Fruit fly (Drosophila melanogaster): ENCODE measurements around the gene HGTX.

DNA sequence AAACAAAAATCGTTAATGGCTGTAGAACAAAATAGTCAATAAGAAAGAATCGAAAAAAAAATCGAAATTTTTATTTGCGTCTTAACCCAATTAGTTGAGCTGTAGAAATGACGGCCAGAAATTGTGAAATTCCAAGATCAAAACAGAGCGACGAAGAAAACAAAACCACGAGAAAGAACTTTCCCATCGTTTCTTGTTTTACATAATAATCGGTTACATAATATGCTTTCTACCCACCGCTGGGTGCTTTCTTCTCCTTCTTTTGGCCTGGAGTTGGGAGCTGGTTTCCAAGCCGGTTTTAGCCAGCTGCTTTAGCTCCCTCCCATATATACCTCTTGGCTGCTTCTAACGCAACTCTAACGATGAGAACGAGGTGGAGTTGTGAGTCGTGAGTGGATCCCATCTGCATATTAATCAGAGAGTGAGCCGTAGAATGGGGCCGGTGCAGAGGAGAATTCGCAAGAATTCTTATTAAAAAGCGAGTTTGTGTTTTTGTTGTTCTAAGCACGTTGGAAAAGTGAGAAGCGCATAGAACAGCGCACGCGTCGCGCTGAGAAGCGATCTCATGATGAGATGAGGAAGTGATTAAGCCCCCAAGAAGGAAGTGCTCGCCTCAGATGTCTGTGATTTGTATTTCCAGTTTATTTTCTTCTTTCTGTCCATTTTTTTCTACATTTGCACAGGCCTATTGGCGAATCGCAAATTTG is 18.3 kb upstream of the HGTX start:
- TF ChIP-seq ttk (optimal IDR thresholded peaks at IDR 0.05) = no peak
- no peak for TF ChIP-seq Sin3A (optimal IDR thresholded peaks at IDR 0.05)
- TF ChIP-seq insv (optimal IDR thresholded peaks at IDR 0.05) = no peak
- no peak for TF ChIP-seq h (optimal IDR thresholded peaks at IDR 0.05)
- TF ChIP-seq Myc (optimal IDR thresholded peaks at IDR 0.05) = no peak

Measured in Kc167 (cell line).